Worm (Caenorhabditis elegans): Measurements from ENCODE around the gene fat-4.

Gene fat-4

ce11 chrIV:9810633-9811032, 11.4 kb downstream of the fat-4 start, which contains the start of gene dct-15:
dct-15 (minus strand) TSS chrIV:9810733.
- TF ChIP-seq pag-3 (tag; optimal IDR thresholded peaks at IDR 0.05; ENCODE audit: borderline replicate concordance) = no peak

DNA sequence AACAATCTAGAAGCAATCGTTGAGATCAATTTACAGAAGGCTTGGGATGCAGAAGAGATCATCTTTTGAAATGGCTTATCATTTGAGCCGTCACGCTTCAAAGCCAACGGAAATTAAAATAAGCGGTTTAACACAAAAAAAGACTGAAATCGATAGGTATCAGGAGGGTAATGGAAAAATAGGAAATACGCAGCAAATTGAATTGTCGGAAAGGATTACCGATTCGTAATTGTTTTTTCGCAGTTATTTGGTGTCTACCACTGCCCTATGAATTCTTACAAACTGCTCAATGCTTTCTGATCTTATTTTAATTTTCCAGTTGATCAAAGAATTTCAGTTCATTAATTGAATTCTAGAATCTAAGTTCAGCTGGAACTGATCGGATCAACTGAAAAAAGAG, 12.3 kb downstream of the fat-4 start:
- TF ChIP-seq ceh-6 (GFP tag; optimal IDR thresholded peaks at IDR 0.05) = no peak
- TF ChIP-seq ceh-2 (tag; optimal IDR thresholded peaks at IDR 0.05) = no peak
- TF ChIP-seq zip-5 (tag; optimal IDR thresholded peaks at IDR 0.05) = no peak
- no peak for TF ChIP-seq pha-4 (tag; optimal IDR thresholded peaks at IDR 0.05)
- TF ChIP-seq K09A11.1 (tag; optimal IDR thresholded peaks at IDR 0.05; ENCODE audit: insufficient read depth) = no peak
- TF ChIP-seq tbx-7 (tag; optimal IDR thresholded peaks at IDR 0.05) = no peak
- TF ChIP-seq lim-6 (tag; optimal IDR thresholded peaks at IDR 0.05) = no peak
- TF ChIP-seq pag-3 (tag; optimal IDR thresholded peaks at IDR 0.05; ENCODE audit: borderline replicate concordance) = no peak
- no peak for TF ChIP-seq ref-2 (tag; optimal IDR thresholded peaks at IDR 0.05)
- TF ChIP-seq ceh-31 (tag; optimal IDR thresholded peaks at IDR 0.05) = no peak
- no peak for TF ChIP-seq Y22D7AL.16 (tag; optimal IDR thresholded peaks at IDR 0.05)
- TF ChIP-seq ceh-18 (tag; optimal IDR thresholded peaks at IDR 0.05) = no peak
- no peak for TF ChIP-seq dmd-4 (tag; optimal IDR thresholded peaks at IDR 0.05; ENCODE audit: borderline replicate concordance)
- TF ChIP-seq unc-3 (GFP tag; conservative IDR thresholded peaks at IDR 0.05) = no peak
- no peak for TF ChIP-seq unc-3 (tag; optimal IDR thresholded peaks at IDR 0.05)
- no peak for TF ChIP-seq unc-55 (GFP tag; optimal IDR thresholded peaks at IDR 0.05)
- TF ChIP-seq pros-1 (tag; optimal IDR thresholded peaks at IDR 0.05) = no peak
- no peak for TF ChIP-seq sox-4 (tag; optimal IDR thresholded peaks at IDR 0.05)
- TF ChIP-seq hlh-8 (tag; optimal IDR thresholded peaks at IDR 0.05) = no peak
- TF ChIP-seq nhr-232 (tag; optimal IDR thresholded peaks at IDR 0.05) = no peak

- TF ChIP-seq C08G9.2 (tag; optimal IDR thresholded peaks at IDR 0.05) (no peak), lin-11 (tag; optimal IDR thresholded peaks at IDR 0.05) (no peak), ceh-22 (tag; optimal IDR thresholded peaks at IDR 0.05) (no peak), ahr-1 (tag; optimal IDR thresholded peaks at IDR 0.05) (no peak), ceh-30 (tag; optimal IDR thresholded peaks at IDR 0.05) (no peak), ceh-31 (tag; optimal IDR thresholded peaks at IDR 0.05) (no peak), sox-2 (GFP tag; IDR thresholded peaks at IDR 0.05) (no peak), tbx-7 (tag; optimal IDR thresholded peaks at IDR 0.05) (no peak), npax-4 (tag; optimal IDR thresholded peaks at IDR 0.05) (no peak), sdc-2 (tag; optimal IDR thresholded peaks at IDR 0.05) (no peak), unc-3 (GFP tag; conservative IDR thresholded peaks at IDR 0.05) (no peak), unc-3 (tag; optimal IDR thresholded peaks at IDR 0.05) (no peak), ceh-2 (tag; optimal IDR thresholded peaks at IDR 0.05) (no peak), ceh-18 (tag; optimal IDR thresholded peaks at IDR 0.05) (no peak), mec-3 (tag; optimal IDR thresholded peaks at IDR 0.05; ENCODE audit: borderline replicate concordance) (no peak), ceh-48 (tag; optimal IDR thresholded peaks at IDR 0.05) (no peak), che-1 (tag; optimal IDR thresholded peaks at IDR 0.05) (no peak), ceh-9 (tag; optimal IDR thresholded peaks at IDR 0.05) (no peak), ets-4 (tag; optimal IDR thresholded peaks at IDR 0.05) (no peak), hlh-6 (tag; optimal IDR thresholded peaks at IDR 0.05) (no peak), fkh-10 (GFP tag; optimal IDR thresholded peaks at IDR 0.05) (no peak)
These were observed 16.2 kb downstream of the fat-4 start, which contains the start of gene egl-20 for ce11 chrIV:9815432-9815831. egl-20 (minus strand) TSS chrIV:9815532.

ce11 chrIV:9821621-9822020, 22.4 kb downstream of the fat-4 start, which contains the start of gene col-123:
col-123 (plus strand) TSS chrIV:9821921.
- TF ChIP-seq ceh-9 (tag; optimal IDR thresholded peaks at IDR 0.05) = no peak
- TF ChIP-seq pag-3 (tag; optimal IDR thresholded peaks at IDR 0.05; ENCODE audit: borderline replicate concordance) = no peak
- TF ChIP-seq fkh-6 (tag; optimal IDR thresholded peaks at IDR 0.05) = no peak
- TF ChIP-seq ceh-48 (tag; optimal IDR thresholded peaks at IDR 0.05) = no peak

Data from whole organism, late embryonic.